Worm (Caenorhabditis elegans): ENCODE results near the gene hpr-17.
A peak's percentile ranks its signal among the peaks of the same experiment; 100 is the strongest.

The hpr-17 gene

ce11 chrII:13193563-13194103 lies 36.8 kb upstream of the hpr-17 start:
- TF ChIP-seq snpc-3.4 (tag; optimal IDR thresholded peaks at IDR 0.05) (no peak), xnd-1 (tag; optimal IDR thresholded peaks at IDR 0.05) (no peak), Y79H2A.3 (GFP tag; conservative IDR thresholded peaks at IDR 0.05) (no peak), cebp-1 (GFP tag; IDR thresholded peaks at IDR 0.05) (no peak), cebp-1 (tag; optimal IDR thresholded peaks at IDR 0.05) (peak; percentile 60)

ce11 chrII:13190412-13190811 lies 33.6 kb upstream of the hpr-17 start:
- TF ChIP-seq egl-18 (GFP tag; IDR thresholded peaks at IDR 0.05), result no peak
- TF ChIP-seq B0035.1 (tag; optimal IDR thresholded peaks at IDR 0.05), result no peak
- TF ChIP-seq let-607 (tag; optimal IDR thresholded peaks at IDR 0.05), result peak; percentile 77 to 83
- TF ChIP-seq T07F8.4 (tag; optimal IDR thresholded peaks at IDR 0.05), result no peak
- no peak for TF ChIP-seq B0019.2 (GFP tag; conservative IDR thresholded peaks at IDR 0.05)
- peak; percentile 50 for TF ChIP-seq nhr-80 (tag; optimal IDR thresholded peaks at IDR 0.05)
- TF ChIP-seq dpff-1 (tag; optimal IDR thresholded peaks at IDR 0.05), result no peak
- no peak for TF ChIP-seq xnd-1 (tag; optimal IDR thresholded peaks at IDR 0.05)

- no peak for TF ChIP-seq hmg-1.2 (GFP tag; IDR thresholded peaks at IDR 0.05)
- peak; percentile 67 for TF ChIP-seq zfh-2 (GFP tag; conservative IDR thresholded peaks at IDR 0.05)
- TF ChIP-seq dpl-1 (GFP tag; optimal IDR thresholded peaks at IDR 0.05), result no peak
- TF ChIP-seq cebp-1 (GFP tag; IDR thresholded peaks at IDR 0.05), result no peak
- peak; percentile 10 for TF ChIP-seq cebp-1 (tag; optimal IDR thresholded peaks at IDR 0.05)
- no peak for TF ChIP-seq C17E4.6 (GFP tag; IDR thresholded peaks at IDR 0.05)
- peak; percentile 10; the same call in 1 of the 2 replicates for TF ChIP-seq egrh-3 (GFP tag; IDR thresholded peaks at IDR 0.05)
- TF ChIP-seq ztf-18 (tag; optimal IDR thresholded peaks at IDR 0.05), result no peak
- TF ChIP-seq fkh-3 (tag; optimal IDR thresholded peaks at IDR 0.05), result no peak
- no peak for TF ChIP-seq ekl-4 (GFP tag; IDR thresholded peaks at IDR 0.05)
- peak; percentile 26 for TF ChIP-seq madf-10 (tag; optimal IDR thresholded peaks at IDR 0.05)
- no peak for TF ChIP-seq somi-1 (GFP tag; optimal IDR thresholded peaks at IDR 0.05)
- TF ChIP-seq bed-1 (GFP tag; IDR thresholded peaks at IDR 0.05), result no peak
- no peak for TF ChIP-seq tlf-1 (GFP tag; optimal IDR thresholded peaks at IDR 0.05)
- TF ChIP-seq hlh-12 (tag; optimal IDR thresholded peaks at IDR 0.05), result no peak
- no peak for TF ChIP-seq madf-3 (GFP tag; IDR thresholded peaks at IDR 0.05)
- TF ChIP-seq K11D2.4 (GFP tag; IDR thresholded peaks at IDR 0.05), result no peak
- TF ChIP-seq dox-1 (GFP tag; IDR thresholded peaks at IDR 0.05), result no peak
- TF ChIP-seq lin-54 (GFP tag; optimal IDR thresholded peaks at IDR 0.05), result no peak
- TF ChIP-seq ccch-3 (GFP tag; optimal IDR thresholded peaks at IDR 0.05), result no peak
- no peak for TF ChIP-seq C06A6.2 (GFP tag; conservative IDR thresholded peaks at IDR 0.05)
- no peak for TF ChIP-seq ZK185.1 (tag; optimal IDR thresholded peaks at IDR 0.05; ENCODE audit: poor library complexity, severe bottlenecking)
- peak; percentile 33; the same call in 1 of the 2 replicates for TF ChIP-seq mcd-1 (GFP tag; IDR thresholded peaks at IDR 0.05)
- TF ChIP-seq him-1 (tag; optimal IDR thresholded peaks at IDR 0.05), result no peak
- TF ChIP-seq lin-35 (GFP tag; optimal IDR thresholded peaks at IDR 0.05), result no peak
Observed at ce11 chrII:13189363-13189762, 32.5 kb upstream of the hpr-17 start.

- no peak for TF ChIP-seq mes-4 (tag; optimal IDR thresholded peaks at IDR 0.05)
- peak; percentile 37; the same call in 1 of the 2 replicates for TF ChIP-seq mcd-1 (GFP tag; IDR thresholded peaks at IDR 0.05)
- no peak for TF ChIP-seq ama-1 (optimal IDR thresholded peaks at IDR 0.05)
- no peak for TF ChIP-seq ama-1 (GFP tag; optimal IDR thresholded peaks at IDR 0.05)
- TF ChIP-seq lin-35 (GFP tag; optimal IDR thresholded peaks at IDR 0.05), result no peak
- TF ChIP-seq athp-1 (tag; optimal IDR thresholded peaks at IDR 0.05), result no peak
- no peak for TF ChIP-seq chd-7 (tag; optimal IDR thresholded peaks at IDR 0.05)
- TF ChIP-seq lag-1 (GFP tag; IDR thresholded peaks at IDR 0.05), result no peak
- TF ChIP-seq bed-1 (GFP tag; IDR thresholded peaks at IDR 0.05), result no peak
- no peak for TF ChIP-seq Y53F4B.3 (GFP tag; IDR thresholded peaks at IDR 0.05)
- no peak for TF ChIP-seq attf-5 (GFP tag; optimal IDR thresholded peaks at IDR 0.05)
- no peak for TF ChIP-seq somi-1 (GFP tag; optimal IDR thresholded peaks at IDR 0.05)
- TF ChIP-seq C06A6.2 (GFP tag; conservative IDR thresholded peaks at IDR 0.05), result no peak
- no peak for TF ChIP-seq F23B12.7 (tag; optimal IDR thresholded peaks at IDR 0.05; ENCODE audit: insufficient read depth)
- TF ChIP-seq gei-17 (GFP tag; optimal IDR thresholded peaks at IDR 0.05), result no peak
- peak; percentile 3 for TF ChIP-seq lin-54 (GFP tag; optimal IDR thresholded peaks at IDR 0.05)
Observed at ce11 chrII:13188084-13188483, 31.2 kb upstream of the hpr-17 start.

Data from whole organism, young adult.